Fruit fly (Drosophila melanogaster) whole organism, embryonic: Measurements from ENCODE around the gene trio.

Experiments used
- Asciz ChIP-seq: fragments of 200-800 bp; sonication (Bioruptor generic); optimal IDR thresholded peaks from 2 replicates; lab custom pipeline; 2017; ENCODE audit warnings: missing biosample characterization, mild to moderate bottlenecking, missing genetic modification characterization, missing genetic modification reagents
- Atf-2 ChIP-seq: fragments of 200-800 bp; sonication (Bioruptor generic); optimal IDR thresholded peaks from 2 replicates; lab custom pipeline; 2016; ENCODE audit warnings: missing biosample characterization, missing genetic modification characterization
- Atf6 ChIP-seq: fragments of 200-800 bp; sonication (Bioruptor generic); IDR thresholded peaks from 2 replicates; pipeline ENCODE4 v1.3.6; 2022; ENCODE audit warnings: missing biosample characterization, missing genetic modification characterization
- Bgb ChIP-seq: fragments of 200-800 bp; sonication (Bioruptor generic); IDR thresholded peaks from 2 replicates; pipeline ENCODE4 v1.3.6; 2022; ENCODE audit warnings: missing biosample characterization, missing genetic modification characterization; ENCODE audit not compliant: partially characterized antibody
- CG10366 ChIP-seq: fragments of 200-800 bp; sonication (Bioruptor generic); IDR thresholded peaks from 2 replicates; pipeline ENCODE4 v1.3.6; 2022; ENCODE audit warnings: missing biosample characterization, missing genetic modification characterization
- CG10462 ChIP-seq: fragments of 200-800 bp; sonication (Bioruptor generic); optimal IDR thresholded peaks from 2 replicates; lab custom pipeline; 2016; ENCODE audit warnings: missing biosample characterization, missing genetic modification characterization
- CG10543 ChIP-seq: fragments of 200-800 bp; sonication (Bioruptor generic); optimal IDR thresholded peaks from 3 replicates; lab custom pipeline; 2017; ENCODE audit warnings: missing biosample characterization, mild to moderate bottlenecking, missing genetic modification characterization, moderate library complexity
- CG12299 ChIP-seq: fragments of 200-800 bp; sonication (Bioruptor generic); optimal IDR thresholded peaks from 2 replicates; lab custom pipeline; 2018; ENCODE audit warnings: missing biosample characterization, mild to moderate bottlenecking, missing genetic modification characterization
- CG13296 ChIP-seq: fragments of 200-800 bp; sonication (Bioruptor generic); optimal IDR thresholded peaks from 3 replicates; lab custom pipeline; 2018; ENCODE audit warnings: missing biosample characterization, mild to moderate bottlenecking, missing genetic modification characterization
- CG13894 ChIP-seq: fragments of 200-800 bp; sonication (Bioruptor generic); optimal IDR thresholded peaks from 3 replicates; lab custom pipeline; 2018; ENCODE audit warnings: missing biosample characterization, mild to moderate bottlenecking, missing genetic modification characterization, moderate library complexity
- CG14965 ChIP-seq: fragments of 200-800 bp; sonication (Bioruptor generic); optimal IDR thresholded peaks from 2 replicates; lab custom pipeline; 2016; ENCODE audit warnings: missing biosample characterization, missing genetic modification characterization, borderline replicate concordance
- CG1603 ChIP-seq: fragments of 200-800 bp; sonication (Bioruptor generic); optimal IDR thresholded peaks from 2 replicates; lab custom pipeline; 2019; ENCODE audit warnings: missing biosample characterization, mild to moderate bottlenecking, missing genetic modification characterization, moderate library complexity
- CG17359 ChIP-seq: fragments of 200-800 bp; sonication (Bioruptor generic); optimal IDR thresholded peaks from 3 replicates; lab custom pipeline; 2018; ENCODE audit warnings: missing biosample characterization, mild to moderate bottlenecking, missing genetic modification characterization, moderate library complexity
- CG17361 ChIP-seq: fragments of 200-800 bp; sonication (Bioruptor generic); IDR thresholded peaks from 3 replicates; pipeline ENCODE4 v1.3.6; 2022; ENCODE audit warnings: missing biosample characterization, missing genetic modification characterization
- CG17385 ChIP-seq: fragments of 200-800 bp; sonication (Bioruptor generic); optimal IDR thresholded peaks from 3 replicates; lab custom pipeline; 2018; ENCODE audit warnings: missing biosample characterization, mild to moderate bottlenecking, missing genetic modification characterization
- CG30403 ChIP-seq: fragments of 200-800 bp; sonication (Bioruptor generic); optimal IDR thresholded peaks from 3 replicates; lab custom pipeline; 2016; ENCODE audit warnings: missing biosample characterization, missing genetic modification characterization
- CG3407 ChIP-seq: fragments of 200-800 bp; sonication (Bioruptor generic); optimal IDR thresholded peaks from 2 replicates; lab custom pipeline; 2018; ENCODE audit warnings: missing biosample characterization, mild to moderate bottlenecking, missing genetic modification characterization
- CG4328 ChIP-seq: fragments of 200-800 bp; sonication (Bioruptor generic); optimal IDR thresholded peaks from 3 replicates; lab custom pipeline; 2017; ENCODE audit warnings: missing biosample characterization, missing genetic modification reagents, missing genetic modification characterization
- CG6765 ChIP-seq: fragments of 200-800 bp; sonication (Bioruptor generic); optimal IDR thresholded peaks from 3 replicates; lab custom pipeline; 2017; ENCODE audit warnings: missing biosample characterization, mild to moderate bottlenecking, missing genetic modification characterization
- CG7786 ChIP-seq: fragments of 200-800 bp; sonication (Bioruptor generic); optimal IDR thresholded peaks from 2 replicates; lab custom pipeline; 2016; ENCODE audit warnings: missing biosample characterization, missing genetic modification characterization
- CG8388 ChIP-seq: fragments of 200-800 bp; sonication (Bioruptor generic); optimal IDR thresholded peaks from 2 replicates; lab custom pipeline; 2019; ENCODE audit warnings: missing biosample characterization, mild to moderate bottlenecking, missing genetic modification characterization, moderate library complexity
- CkIIα-i1 ChIP-seq: fragments of 200-800 bp; sonication (Bioruptor generic); IDR thresholded peaks from 2 replicates; pipeline ENCODE4 v1.3.6; 2022; ENCODE audit warnings: missing biosample characterization, missing genetic modification characterization
- Deaf1 ChIP-seq: fragments of 200-800 bp; optimal IDR thresholded peaks from 3 replicates; lab custom pipeline; 2019; ENCODE audit warnings: missing biosample characterization, mild to moderate bottlenecking, missing genetic modification characterization, moderate library complexity
- Gug ChIP-seq: fragments of 200-800 bp; sonication (Bioruptor generic); IDR thresholded peaks from 4 replicates; pipeline ENCODE4 v1.3.6; 2022; ENCODE audit warnings: missing biosample characterization, missing genetic modification characterization
- HLHmδ ChIP-seq: fragments of 200-800 bp; sonication (Bioruptor generic); optimal IDR thresholded peaks from 2 replicates; lab custom pipeline; 2018; ENCODE audit warnings: missing biosample characterization, mild to moderate bottlenecking, missing genetic modification characterization, moderate library complexity
- Hey ChIP-seq: fragments of 200-800 bp; sonication (Bioruptor generic); optimal IDR thresholded peaks from 3 replicates; lab custom pipeline; 2018; ENCODE audit warnings: missing biosample characterization, mild to moderate bottlenecking, missing genetic modification characterization
- Hr78 ChIP-seq, 2 experiments: fragments of 200-800 bp in 1 of 2; fragments of >200 bp in 1 of 2; sonication (Bioruptor generic) in 1 of 2; optimal IDR thresholded peaks; 2 replicates each; lab custom pipeline; 2017 to 2019; ENCODE audit warnings: missing biosample characterization in 2 of 2, missing genetic modification characterization in 2 of 2, mild to moderate bottlenecking in 1 of 2, moderate library complexity in 1 of 2
- Rx ChIP-seq: fragments of 200-800 bp; sonication (Bioruptor generic); IDR thresholded peaks from 2 replicates; pipeline ENCODE4 v1.3.6; 2022; ENCODE audit warnings: missing biosample characterization, missing genetic modification characterization
- Six4 ChIP-seq: fragments of 200-800 bp; sonication (Bioruptor generic); optimal IDR thresholded peaks from 2 replicates; lab custom pipeline; 2016; ENCODE audit warnings: missing biosample characterization, missing genetic modification characterization
- Trl ChIP-seq, 3 experiments: fragments of >200 bp in 2 of 3; fragments of 200-800 bp in 1 of 3; sonication (Bioruptor generic) in 1 of 3; optimal IDR thresholded peaks; 2 replicates in 1 of 3; 3 replicates in 2 of 3; lab custom pipeline; 2016 to 2017; ENCODE audit warnings: missing biosample characterization in 1 of 3, missing genetic modification characterization in 1 of 3
- ac ChIP-seq: fragments of 200-800 bp; sonication (Bioruptor generic); optimal IDR thresholded peaks from 3 replicates; lab custom pipeline; 2017; ENCODE audit warnings: missing biosample characterization, mild to moderate bottlenecking, missing genetic modification characterization
- cg ChIP-seq: fragments of 200-800 bp; sonication (Bioruptor generic); optimal IDR thresholded peaks from 3 replicates; lab custom pipeline; 2019; ENCODE audit warnings: missing biosample characterization, mild to moderate bottlenecking, missing genetic modification characterization, moderate library complexity
- dati ChIP-seq: fragments of 200-800 bp; sonication (Bioruptor generic); IDR thresholded peaks from 2 replicates; pipeline ENCODE4 v1.3.6; 2022; ENCODE audit warnings: missing biosample characterization, missing genetic modification characterization
- disco-r ChIP-seq: fragments of 200-800 bp; sonication (Bioruptor generic); optimal IDR thresholded peaks from 2 replicates; lab custom pipeline; 2016; ENCODE audit warnings: missing biosample characterization, missing genetic modification characterization
- dysf ChIP-seq: fragments of 200-800 bp; sonication (Bioruptor generic); IDR thresholded peaks from 3 replicates; pipeline ENCODE4 v1.3.6; 2022; ENCODE audit warnings: missing biosample characterization, missing genetic modification characterization
- emc ChIP-seq: fragments of 200-800 bp; sonication (Bioruptor generic); optimal IDR thresholded peaks from 2 replicates; lab custom pipeline; 2016; ENCODE audit warnings: missing biosample characterization, missing genetic modification characterization
- ems ChIP-seq: fragments of 200-800 bp; sonication (Bioruptor generic); optimal IDR thresholded peaks from 3 replicates; lab custom pipeline; 2016; ENCODE audit warnings: missing biosample characterization, missing genetic modification characterization
- gcm ChIP-seq: fragments of 200-800 bp; sonication (Bioruptor generic); optimal IDR thresholded peaks from 2 replicates; lab custom pipeline; 2019; ENCODE audit warnings: missing biosample characterization, mild to moderate bottlenecking, missing genetic modification characterization, moderate library complexity
- grn ChIP-seq: fragments of 200-800 bp; sonication (Bioruptor generic); optimal IDR thresholded peaks from 3 replicates; lab custom pipeline; 2017; ENCODE audit warnings: missing biosample characterization, missing genetic modification characterization
- insv ChIP-seq, 2 experiments: fragments of 200-800 bp; sonication (Bioruptor generic); optimal IDR thresholded peaks; 3 replicates each; lab custom pipeline; 2016 to 2018; ENCODE audit warnings: missing biosample characterization in 2 of 2, missing genetic modification characterization in 2 of 2
- jigr1 ChIP-seq: fragments of 200-800 bp; sonication (Bioruptor generic); IDR thresholded peaks from 3 replicates; pipeline ENCODE4 v1.3.6; 2022; ENCODE audit warnings: missing biosample characterization, missing genetic modification characterization
- lab ChIP-seq: fragments of 200-800 bp; sonication (Bioruptor generic); optimal IDR thresholded peaks from 3 replicates; lab custom pipeline; 2017; ENCODE audit warnings: missing biosample characterization, missing genetic modification characterization, mild to moderate bottlenecking, moderate library complexity, missing genetic modification reagents
- lmd ChIP-seq: fragments of 200-800 bp; sonication (Bioruptor generic); IDR thresholded peaks from 2 replicates; pipeline ENCODE4 v1.3.6; 2022; ENCODE audit warnings: missing biosample characterization, missing genetic modification characterization
- nom ChIP-seq: fragments of 200-800 bp; sonication (Bioruptor generic); optimal IDR thresholded peaks from 2 replicates; lab custom pipeline; 2017; ENCODE audit warnings: missing biosample characterization, missing genetic modification characterization, mild to moderate bottlenecking, moderate library complexity, missing genetic modification reagents
- onecut ChIP-seq: fragments of 200-800 bp; sonication (Bioruptor generic); IDR thresholded peaks from 2 replicates; pipeline ENCODE4 v1.3.6; 2022; ENCODE audit warnings: missing biosample characterization, missing genetic modification characterization
- pita ChIP-seq: fragments of 200-800 bp; sonication (Bioruptor generic); optimal IDR thresholded peaks from 2 replicates; lab custom pipeline; 2017; ENCODE audit warnings: missing biosample characterization, mild to moderate bottlenecking, missing genetic modification characterization
- scrt ChIP-seq: fragments of 200-800 bp; sonication (Bioruptor generic); optimal IDR thresholded peaks from 2 replicates; lab custom pipeline; 2018; ENCODE audit warnings: missing biosample characterization, mild to moderate bottlenecking, missing genetic modification characterization, moderate library complexity
- sisA ChIP-seq: fragments of 200-800 bp; sonication (Bioruptor generic); IDR thresholded peaks from 2 replicates; pipeline ENCODE4 v1.3.6; 2022; ENCODE audit warnings: missing biosample characterization, missing genetic modification characterization
- sug ChIP-seq: fragments of 200-800 bp; optimal IDR thresholded peaks from 2 replicates; lab custom pipeline; 2019; ENCODE audit warnings: missing biosample characterization, mild to moderate bottlenecking, missing genetic modification characterization, moderate library complexity

The trio gene

DNA sequence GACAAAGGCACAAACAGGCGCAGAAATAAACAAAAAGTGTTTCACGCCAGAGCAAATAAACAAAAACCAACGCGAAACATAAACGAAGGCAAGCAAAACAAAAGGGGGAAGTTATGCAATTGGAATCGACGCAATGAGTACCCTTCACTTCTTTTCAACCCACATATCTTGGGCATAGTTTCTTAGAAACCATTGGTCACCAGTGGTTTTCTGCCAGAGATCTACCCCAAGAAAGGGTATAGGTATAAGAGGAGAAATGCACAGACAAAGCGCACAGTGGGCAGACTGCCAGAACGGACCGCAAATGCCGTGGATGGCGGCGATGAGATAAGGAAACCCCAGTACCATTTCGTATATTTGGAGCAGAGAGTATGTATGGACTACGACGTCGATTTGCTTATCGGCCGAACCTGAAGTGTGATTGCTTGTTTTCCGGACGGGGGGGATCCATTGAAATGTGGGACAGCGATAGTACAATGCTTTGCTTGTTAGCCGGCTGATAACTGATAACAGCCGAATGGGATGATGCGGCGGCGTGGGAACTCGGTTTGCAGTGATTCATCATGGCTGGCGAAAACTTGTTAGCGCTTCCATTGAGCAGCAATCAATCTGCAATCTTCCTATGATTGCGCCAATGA lies 3.6 kb downstream of the trio start (continued):
- 0 out of 2 replicates have a peak, but pooled peaks have one; percentile 22 for TF ChIP-seq dati
- no peak for TF ChIP-seq Hey (tag; lab: Kevin White, UChicago)
- no peak for TF ChIP-seq Hr78 (GFP tag; optimal IDR thresholded peaks at IDR 0.05; lab: Kevin White, UChicago)
- peak; percentile 17 for TF ChIP-seq Asciz
- TF ChIP-seq CG4328 (GFP tag; lab: Kevin White, UChicago) = no peak
- TF ChIP-seq CG12299 (tag; lab: Kevin White, UChicago) = no peak
- no peak for TF ChIP-seq CG13894 (tag; lab: Kevin White, UChicago)
- TF ChIP-seq gcm = peak; percentile 7
- no peak for TF ChIP-seq jigr1 (GFP tag; lab: Robert Waterston, UW)
- no peak for TF ChIP-seq CG8388
- TF ChIP-seq CG10366 (GFP tag; lab: Robert Waterston, UW) = peak; percentile 58
- TF ChIP-seq Trl (optimal IDR thresholded peaks at IDR 0.05; lab: Kevin White, UChicago) = no peak
- no peak for TF ChIP-seq Trl (GFP tag; optimal IDR thresholded peaks at IDR 0.05; lab: Kevin White, UChicago)
- peak; percentile 76 for TF ChIP-seq dysf (GFP tag; lab: Robert Waterston, UW)
- TF ChIP-seq CG10543 (GFP tag; lab: Kevin White, UChicago) = peak; percentile 44
- no peak for TF ChIP-seq ac (GFP tag; lab: Kevin White, UChicago)
- no peak for TF ChIP-seq Atf-2 (GFP tag; lab: Kevin White, UChicago)
- TF ChIP-seq CkIIα-i1 = no peak
- TF ChIP-seq Rx (GFP tag; lab: Robert Waterston, UW) = peak; percentile 30; the same call in 1 of the 2 replicates
- no peak for TF ChIP-seq Bgb (GFP tag; lab: Robert Waterston, UW)
- no peak for TF ChIP-seq Six4 (GFP tag; lab: Kevin White, UChicago)
- TF ChIP-seq CG10462 (GFP tag; lab: Kevin White, UChicago) = no peak
- TF ChIP-seq CG7786 (GFP tag; lab: Kevin White, UChicago) = peak; percentile 28
- no peak for TF ChIP-seq CG30403
- TF ChIP-seq cg (GFP tag; lab: Kevin White, UChicago) = no peak
- no peak for TF ChIP-seq insv (GFP tag; optimal IDR thresholded peaks at IDR 0.05; lab: Kevin White, UChicago)
- TF ChIP-seq grn (GFP tag; lab: Kevin White, UChicago) = peak; percentile 93
- peak; percentile 98 for TF ChIP-seq sug
- TF ChIP-seq sisA = peak; percentile 68
- TF ChIP-seq HLHmδ (GFP tag; lab: Kevin White, UChicago) = no peak
- TF ChIP-seq disco-r (GFP tag; lab: Kevin White, UChicago) = no peak
- peak; percentile 41; the same call in 1 of the 2 replicates for TF ChIP-seq onecut (GFP tag; lab: Robert Waterston, UW)
- peak; percentile 45 for TF ChIP-seq CG1603 (tag; lab: Kevin White, UChicago)
- TF ChIP-seq nom (GFP tag; lab: Kevin White, UChicago) = peak; percentile 3
- TF ChIP-seq emc = no peak
- TF ChIP-seq ems (GFP tag; lab: Kevin White, UChicago) = no peak
- TF ChIP-seq scrt (GFP tag; lab: Kevin White, UChicago) = no peak
- no peak for TF ChIP-seq Atf6
- TF ChIP-seq Deaf1 (tag; lab: Kevin White, UChicago) = peak; percentile 21
- TF ChIP-seq CG17359 (tag; lab: Kevin White, UChicago) = no peak
- TF ChIP-seq CG17361 = 0 out of 3 replicates have a peak, but pooled peaks have one; percentile 23
- TF ChIP-seq CG17385 (GFP tag; lab: Kevin White, UChicago) = no peak
- TF ChIP-seq pita (GFP tag; lab: Kevin White, UChicago) = no peak
- TF ChIP-seq Gug (GFP tag; lab: Robert Waterston, UW) = peak; percentile 47; the same call in 2 of the 4 replicates
- no peak for TF ChIP-seq CG13296 (GFP tag; lab: Kevin White, UChicago)
- TF ChIP-seq lab = peak; percentile 28
- no peak for TF ChIP-seq CG3407 (GFP tag; lab: Kevin White, UChicago)
- TF ChIP-seq CG6765 (GFP tag; lab: Kevin White, UChicago) = no peak
- no peak for TF ChIP-seq CG14965 (GFP tag; lab: Kevin White, UChicago)
- peak; percentile 45; the same call in 1 of the 2 replicates for TF ChIP-seq lmd (GFP tag; lab: Robert Waterston, UW)
